Worm (Caenorhabditis elegans) whole organism, L2 larva: ENCODE results near the gene lron-10.
A peak's percentile ranks its signal among the peaks of the same experiment; 100 is the strongest.

Experiments
- C34F6.9 ChIP-seq: fragments of 150-350 bp; optimal IDR thresholded peaks from 2 replicates; lab custom pipeline; 2014; ENCODE audit warnings: missing biosample characterization, missing genetic modification characterization
- F13H6.1 ChIP-seq: sonication (generic microtip); optimal IDR thresholded peaks from 2 replicates; lab custom pipeline; 2016; ENCODE audit warnings: missing genetic modification characterization, missing compliant biosample characterization
- R02D3.7 ChIP-seq: fragments of 150-350 bp; optimal IDR thresholded peaks from 2 replicates; lab custom pipeline; 2014; ENCODE audit warnings: missing biosample characterization, missing genetic modification characterization
- aly-2 ChIP-seq: fragments of 150-350 bp; optimal IDR thresholded peaks from 2 replicates; lab custom pipeline; 2014; ENCODE audit warnings: missing biosample characterization, missing genetic modification characterization
- blmp-1 ChIP-seq: sonication (generic microtip); optimal IDR thresholded peaks from 2 replicates; lab custom pipeline; 2017; ENCODE audit warnings: missing genetic modification characterization, mild to moderate bottlenecking, missing compliant biosample characterization, antibody characterized with exemption, moderate library complexity; ENCODE audit not compliant: insufficient read depth
- ceh-16 ChIP-seq: fragments of 150-350 bp; optimal IDR thresholded peaks from 2 replicates; lab custom pipeline; 2014; ENCODE audit warnings: missing biosample characterization, missing genetic modification characterization
- crh-2 ChIP-seq: sonication (generic microtip); optimal IDR thresholded peaks from 2 replicates; lab custom pipeline; 2017; ENCODE audit warnings: missing biosample characterization, missing genetic modification characterization
- dmd-4 ChIP-seq: sonication (generic microtip); optimal IDR thresholded peaks from 2 replicates; lab custom pipeline; 2017; ENCODE audit warnings: missing biosample characterization, missing genetic modification characterization
- elt-3 ChIP-seq: sonication (generic microtip); optimal IDR thresholded peaks from 2 replicates; lab custom pipeline; 2017; ENCODE audit warnings: missing biosample characterization, missing genetic modification characterization
- fos-1 ChIP-seq: fragments of 150-350 bp; optimal IDR thresholded peaks from 2 replicates; lab custom pipeline; 2014; ENCODE audit warnings: missing biosample characterization, missing genetic modification characterization
- gmeb-1 ChIP-seq: fragments of 150-350 bp; optimal IDR thresholded peaks from 2 replicates; lab custom pipeline; 2014; ENCODE audit warnings: missing biosample characterization, missing genetic modification characterization
- lin-11 ChIP-seq: fragments of 150-350 bp; sonication (generic microtip); optimal IDR thresholded peaks from 2 replicates; lab custom pipeline; 2014; ENCODE audit warnings: missing biosample characterization, missing genetic modification characterization, inconsistent platforms, mixed read lengths
- lin-13 ChIP-seq: fragments of 150-350 bp; optimal IDR thresholded peaks from 2 replicates; lab custom pipeline; 2014; ENCODE audit warnings: missing biosample characterization, missing genetic modification reagents, missing genetic modification characterization
- lin-39 ChIP-seq: fragments of 150-350 bp; optimal IDR thresholded peaks from 2 replicates; lab custom pipeline; 2014; ENCODE audit warnings: missing biosample characterization, missing genetic modification reagents, missing genetic modification characterization
- lsy-2 ChIP-seq, 2 experiments: fragments of 150-350 bp in 1 of 2; sonication (generic microtip) in 1 of 2; optimal IDR thresholded peaks; 2 replicates each; lab custom pipeline; 2014 to 2017; ENCODE audit warnings: missing biosample characterization in 2 of 2, missing genetic modification characterization in 2 of 2
- mab-5 ChIP-seq: fragments of 150-350 bp; optimal IDR thresholded peaks from 2 replicates; lab custom pipeline; 2014; ENCODE audit warnings: missing biosample characterization, missing genetic modification characterization
- mdl-1 ChIP-seq, 2 experiments: fragments of 150-350 bp in 1 of 2; sonication (generic microtip) in 1 of 2; optimal IDR thresholded peaks; 2 replicates each; lab custom pipeline; 2017; ENCODE audit warnings: missing biosample characterization in 2 of 2, missing genetic modification characterization in 2 of 2
- nhr-10 ChIP-seq: sonication (generic microtip); optimal IDR thresholded peaks from 2 replicates; lab custom pipeline; 2017; ENCODE audit warnings: missing biosample characterization, missing genetic modification characterization
- nhr-129 ChIP-seq: fragments of 150-350 bp; optimal IDR thresholded peaks from 2 replicates; lab custom pipeline; 2014; ENCODE audit warnings: missing biosample characterization, missing genetic modification characterization
- nhr-23 ChIP-seq: fragments of 150-350 bp; optimal IDR thresholded peaks from 2 replicates; lab custom pipeline; 2014; ENCODE audit warnings: missing biosample characterization, missing genetic modification reagents, missing genetic modification characterization
- nhr-25 ChIP-seq: fragments of 150-350 bp; sonication (generic microtip); optimal IDR thresholded peaks from 3 replicates; lab custom pipeline; 2014; ENCODE audit warnings: missing biosample characterization, missing genetic modification characterization
- nhr-6 ChIP-seq: fragments of 150-350 bp; optimal IDR thresholded peaks from 2 replicates; lab custom pipeline; 2014; ENCODE audit warnings: missing biosample characterization, missing genetic modification characterization
- sem-4 ChIP-seq: fragments of 150-350 bp; optimal IDR thresholded peaks from 2 replicates; lab custom pipeline; 2014; ENCODE audit warnings: missing biosample characterization, missing genetic modification reagents, missing genetic modification characterization
- sma-9 ChIP-seq, 2 experiments: fragments of 150-350 bp in 1 of 2; sonication (generic microtip) in 1 of 2; optimal IDR thresholded peaks; 2 replicates each; lab custom pipeline; 2014 to 2016; ENCODE audit warnings: missing genetic modification characterization in 2 of 2, mild to moderate bottlenecking in 1 of 2, missing biosample characterization in 1 of 2, missing compliant biosample characterization in 1 of 2, missing genetic modification reagents in 1 of 2, moderate library complexity in 1 of 2
- zag-1 ChIP-seq: fragments of 150-350 bp; optimal IDR thresholded peaks from 2 replicates; lab custom pipeline; 2014; ENCODE audit warnings: missing biosample characterization, missing genetic modification characterization
- ztf-11 ChIP-seq: sonication (generic microtip); optimal IDR thresholded peaks from 2 replicates; lab custom pipeline; 2017; ENCODE audit warnings: missing biosample characterization, missing genetic modification characterization
- ztf-4 ChIP-seq: fragments of 150-350 bp; optimal IDR thresholded peaks from 2 replicates; lab custom pipeline; 2014; ENCODE audit warnings: missing biosample characterization, missing genetic modification characterization

lron-10 gene

ce11 chrIII:10634034-10634433 is 12.9 kb upstream of the lron-10 start (continued):
- peak; percentile 89 for TF ChIP-seq nhr-25 (tag; lab: Kevin White, UChicago)

ce11 chrIII:10633403-10633674 is 12.2 kb upstream of the lron-10 start, which contains the start of gene Y39A1A.9:
Gene Y39A1A.9, minus strand, starts transcription at chrIII:10633501.
- no peak for TF ChIP-seq F13H6.1 (tag; lab: Kevin White, UChicago)
- TF ChIP-seq ztf-4 = no peak
- TF ChIP-seq elt-3 (tag; lab: Kevin White, UChicago) = no peak
- no peak for TF ChIP-seq lin-13 (GFP tag; lab: Kevin White, UChicago)
- no peak for TF ChIP-seq nhr-6 (tag; lab: Kevin White, UChicago)
- no peak for TF ChIP-seq blmp-1 (tag; lab: Kevin White, UChicago)
- no peak for TF ChIP-seq mdl-1 (tag; optimal IDR thresholded peaks at IDR 0.05; lab: Kevin White, UChicago)
- no peak for TF ChIP-seq aly-2 (tag; lab: Kevin White, UChicago)
- TF ChIP-seq dmd-4 (tag; lab: Kevin White, UChicago) = no peak

DNA sequence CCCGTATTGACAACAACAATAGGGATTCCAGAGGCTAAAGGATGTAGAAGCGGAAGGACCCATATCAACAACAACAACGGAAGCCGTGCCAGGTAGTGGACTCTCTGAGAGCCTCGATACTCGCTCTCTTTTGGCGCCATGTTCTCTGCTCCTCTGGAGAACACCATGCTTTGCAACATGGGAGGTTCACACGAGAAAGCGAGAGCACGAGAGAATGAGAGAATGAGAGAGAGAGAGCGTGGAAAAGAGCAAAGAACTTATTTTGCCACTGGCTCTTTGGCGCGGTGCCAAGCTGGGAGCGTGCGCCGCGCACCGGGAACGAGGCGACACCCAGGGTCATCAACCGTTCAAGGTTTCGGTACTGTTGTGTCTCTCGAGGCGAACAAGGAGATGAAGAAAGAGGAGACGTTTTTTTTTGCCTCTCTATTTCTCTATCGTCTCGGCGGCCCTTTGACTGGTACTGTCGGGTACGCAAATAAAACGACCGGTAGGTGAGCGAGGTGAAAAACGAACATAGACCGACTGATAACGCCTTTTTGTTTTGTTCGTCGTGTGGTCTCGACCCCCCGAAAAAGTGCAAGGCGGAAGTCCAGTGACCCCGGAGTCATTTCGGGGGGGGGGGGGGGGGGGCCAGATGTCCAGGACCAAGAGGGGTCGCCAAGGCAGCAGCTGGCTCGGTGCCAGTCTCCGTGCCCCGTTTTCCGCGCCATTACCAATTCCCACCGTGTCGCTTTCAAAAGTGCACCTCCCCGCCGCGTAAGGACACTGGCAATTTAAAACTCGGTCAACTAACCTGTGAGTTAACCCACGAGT is 11.6 kb upstream of the lron-10 start, which contains the start of gene Y39A1A.10:
Y39A1A.10 (plus strand) TSS at position 139 of the 813 bp plus-strand sequence.
- TF ChIP-seq lsy-2 (tag; optimal IDR thresholded peaks at IDR 0.05; lab: Kevin White, UChicago) (peak in 1 of 2 experiments; percentile 54), lin-11 (tag; lab: Kevin White, UChicago) (peak; percentile 25), crh-2 (tag; lab: Kevin White, UChicago) (peak; percentile 28), sem-4 (tag; lab: Kevin White, UChicago) (no peak), C34F6.9 (tag; lab: Kevin White, UChicago) (peak; percentile 48), fos-1 (tag; lab: Kevin White, UChicago) (peak; percentile 28), nhr-129 (peak; percentile 12), nhr-23 (tag; lab: Kevin White, UChicago) (no peak), mdl-1 (tag; optimal IDR thresholded peaks at IDR 0.05; lab: Kevin White, UChicago) (peak in 1 of 2 experiments; percentile 77), nhr-25 (tag; lab: Kevin White, UChicago) (peak; percentile 44), F13H6.1 (tag; lab: Kevin White, UChicago) (peak; percentile 44), zag-1 (tag; lab: Kevin White, UChicago) (no peak), sma-9 (GFP tag; optimal IDR thresholded peaks at IDR 0.05; lab: Kevin White, UChicago) (peak; percentile 61), sma-9 (tag; optimal IDR thresholded peaks at IDR 0.05; lab: Kevin White, UChicago) (no peak)

DNA sequence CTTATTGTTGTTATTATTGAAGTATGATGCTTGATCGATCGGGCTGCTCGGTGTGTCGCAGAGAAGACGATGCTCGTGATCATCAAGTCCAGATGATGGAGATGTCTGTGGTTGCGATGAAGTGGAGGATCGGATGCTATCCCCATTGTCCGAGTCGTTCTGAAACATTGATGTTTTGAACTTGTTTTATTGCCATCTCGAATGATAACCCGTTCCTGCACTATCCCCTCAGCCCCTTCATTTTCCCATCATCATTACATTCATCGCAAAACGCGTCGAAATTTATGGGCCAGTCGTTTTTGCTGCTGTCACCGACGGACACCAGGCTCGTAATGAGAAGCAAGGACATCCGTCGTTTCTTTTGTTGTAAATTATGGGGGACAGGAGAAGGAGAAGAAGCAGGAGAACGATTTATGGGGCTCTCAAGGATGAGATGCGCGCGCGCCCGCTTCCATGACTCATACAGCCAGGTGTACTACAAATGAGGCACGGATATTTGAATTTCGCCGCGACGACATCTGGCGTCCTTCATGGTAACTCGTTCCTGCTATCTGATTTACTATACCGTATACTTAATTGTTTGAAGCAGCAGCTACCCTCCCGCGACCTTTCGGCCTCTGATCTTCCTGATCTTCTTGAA is 10.8 kb upstream of the lron-10 start:
- no peak for TF ChIP-seq lin-13 (GFP tag; lab: Kevin White, UChicago)
- no peak for TF ChIP-seq elt-3 (tag; lab: Kevin White, UChicago)
- TF ChIP-seq fos-1 (tag; lab: Kevin White, UChicago) = no peak
- TF ChIP-seq mab-5 (tag; lab: Kevin White, UChicago) = peak; percentile 51
- peak; percentile 27 for TF ChIP-seq nhr-25 (tag; lab: Kevin White, UChicago)
- no peak for TF ChIP-seq sma-9 (GFP tag; optimal IDR thresholded peaks at IDR 0.05; lab: Kevin White, UChicago)
- no peak for TF ChIP-seq sma-9 (tag; optimal IDR thresholded peaks at IDR 0.05; lab: Kevin White, UChicago)
- TF ChIP-seq ceh-16 (tag; lab: Kevin White, UChicago) = no peak
- no peak for TF ChIP-seq mdl-1 (tag; optimal IDR thresholded peaks at IDR 0.05; lab: Kevin White, UChicago)
- TF ChIP-seq sem-4 (tag; lab: Kevin White, UChicago) = no peak
- no peak for TF ChIP-seq lsy-2 (tag; optimal IDR thresholded peaks at IDR 0.05; lab: Kevin White, UChicago)

- TF ChIP-seq crh-2 (tag; lab: Kevin White, UChicago) = peak; percentile 5
- no peak for TF ChIP-seq nhr-10 (tag; lab: Kevin White, UChicago)
- peak; percentile 42 for TF ChIP-seq lin-39
These were observed 8.6 kb upstream of the lron-10 start for ce11 chrIII:10629795-10630194.

- no peak for TF ChIP-seq sma-9 (GFP tag; optimal IDR thresholded peaks at IDR 0.05; lab: Kevin White, UChicago)
- no peak for TF ChIP-seq sma-9 (tag; optimal IDR thresholded peaks at IDR 0.05; lab: Kevin White, UChicago)
- no peak for TF ChIP-seq sem-4 (tag; lab: Kevin White, UChicago)
- no peak for TF ChIP-seq gmeb-1 (tag; lab: Kevin White, UChicago)
- no peak for TF ChIP-seq ceh-16 (tag; lab: Kevin White, UChicago)
- TF ChIP-seq R02D3.7 = no peak
- TF ChIP-seq ztf-11 (tag; lab: Kevin White, UChicago) = no peak
These were observed 7.9 kb upstream of the lron-10 start, which contains the start of gene swt-4 for ce11 chrIII:10629043-10629442. Gene swt-4, minus strand, starts transcription at chrIII:10629143.
